Fruit fly (Drosophila melanogaster) whole organism, embryonic: ENCODE data around the gene Cyp4ac3.

Experiments
- Atf-2 ChIP-seq: fragments of 200-800 bp; sonication (Bioruptor generic); optimal IDR thresholded peaks from 2 replicates; lab custom pipeline; 2016; ENCODE audit warnings: missing biosample characterization, missing genetic modification characterization
- CG10462 ChIP-seq: fragments of 200-800 bp; sonication (Bioruptor generic); optimal IDR thresholded peaks from 2 replicates; lab custom pipeline; 2016; ENCODE audit warnings: missing biosample characterization, missing genetic modification characterization
- CG11093 ChIP-seq: fragments of 200-800 bp; sonication (Bioruptor generic); IDR thresholded peaks from 3 replicates; pipeline ENCODE4 v1.3.6; 2022; ENCODE audit warnings: missing biosample characterization, missing genetic modification characterization
- CG11456 ChIP-seq: fragments of 200-800 bp; sonication (Bioruptor generic); IDR thresholded peaks from 3 replicates; pipeline ENCODE4 v1.3.6; 2022; ENCODE audit warnings: missing biosample characterization, missing genetic modification characterization
- CG12155 ChIP-seq: fragments of 200-800 bp; sonication (Bioruptor generic); optimal IDR thresholded peaks from 3 replicates; lab custom pipeline; 2016; ENCODE audit warnings: missing biosample characterization, missing genetic modification characterization
- CG12744 ChIP-seq: fragments of 200-800 bp; sonication (Bioruptor generic); optimal IDR thresholded peaks from 2 replicates; lab custom pipeline; 2016; ENCODE audit warnings: missing biosample characterization, missing genetic modification characterization
- CG14014 ChIP-seq: fragments of 200-800 bp; sonication (Bioruptor generic); IDR thresholded peaks from 2 replicates; pipeline ENCODE4 v1.3.6; 2022; ENCODE audit warnings: missing biosample characterization, missing genetic modification characterization
- CG16813 ChIP-seq: fragments of 200-800 bp; sonication (Bioruptor generic); IDR thresholded peaks from 3 replicates; pipeline ENCODE4 v1.3.6; 2022; ENCODE audit warnings: missing biosample characterization, missing genetic modification characterization; ENCODE audit not compliant: partially characterized antibody
- CG17385 ChIP-seq: fragments of 200-800 bp; sonication (Bioruptor generic); optimal IDR thresholded peaks from 3 replicates; lab custom pipeline; 2018; ENCODE audit warnings: missing biosample characterization, mild to moderate bottlenecking, missing genetic modification characterization
- CG17612 ChIP-seq: fragments of 200-800 bp; sonication (Bioruptor generic); IDR thresholded peaks from 2 replicates; pipeline ENCODE4 v1.3.6; 2022; ENCODE audit warnings: missing biosample characterization, missing genetic modification characterization
- CG2129 ChIP-seq: fragments of 200-800 bp; sonication (Bioruptor generic); IDR thresholded peaks from 2 replicates; pipeline ENCODE4 v1.3.6; 2022; ENCODE audit warnings: missing biosample characterization, missing genetic modification characterization; ENCODE audit not compliant: partially characterized antibody
- CG33213 ChIP-seq: fragments of 200-800 bp; sonication (Bioruptor generic); optimal IDR thresholded peaks from 3 replicates; lab custom pipeline; 2016; ENCODE audit warnings: missing biosample characterization, missing genetic modification characterization
- CG4424 ChIP-seq: fragments of 200-800 bp; sonication (Bioruptor generic); optimal IDR thresholded peaks from 3 replicates; lab custom pipeline; 2016; ENCODE audit warnings: missing biosample characterization, missing genetic modification characterization
- CG4820 ChIP-seq: fragments of 200-800 bp; sonication (Bioruptor generic); optimal IDR thresholded peaks from 3 replicates; lab custom pipeline; 2016; ENCODE audit warnings: missing biosample characterization, missing genetic modification characterization
- CG6791 ChIP-seq: fragments of 200-800 bp; sonication (Bioruptor generic); IDR thresholded peaks from 3 replicates; pipeline ENCODE4 v1.3.6; 2022; ENCODE audit warnings: missing biosample characterization, missing genetic modification characterization; ENCODE audit not compliant: partially characterized antibody
- CG7786 ChIP-seq: fragments of 200-800 bp; sonication (Bioruptor generic); optimal IDR thresholded peaks from 2 replicates; lab custom pipeline; 2016; ENCODE audit warnings: missing biosample characterization, missing genetic modification characterization
- CG7839 ChIP-seq: fragments of 200-800 bp; sonication (Bioruptor generic); optimal IDR thresholded peaks from 3 replicates; lab custom pipeline; 2018; ENCODE audit warnings: missing biosample characterization, mild to moderate bottlenecking, missing genetic modification characterization, moderate library complexity
- CG8388 ChIP-seq: fragments of 200-800 bp; sonication (Bioruptor generic); optimal IDR thresholded peaks from 2 replicates; lab custom pipeline; 2019; ENCODE audit warnings: missing biosample characterization, mild to moderate bottlenecking, missing genetic modification characterization, moderate library complexity
- CG9932 ChIP-seq: fragments of 200-800 bp; sonication (Bioruptor generic); IDR thresholded peaks from 2 replicates; pipeline ENCODE4 v1.3.6; 2022; ENCODE audit warnings: missing biosample characterization, missing genetic modification characterization
- Dbx ChIP-seq: fragments of 200-800 bp; sonication (Bioruptor generic); IDR thresholded peaks from 3 replicates; pipeline ENCODE4 v1.3.6; 2022; ENCODE audit warnings: missing biosample characterization, missing genetic modification characterization
- Dref ChIP-seq: fragments of 200-800 bp; sonication (Bioruptor generic); IDR thresholded peaks from 2 replicates; pipeline ENCODE4 v1.3.6; 2022; ENCODE audit warnings: missing biosample characterization, missing genetic modification characterization
- Elba2 ChIP-seq: fragments of 200-800 bp; sonication (Bioruptor generic); optimal IDR thresholded peaks from 3 replicates; lab custom pipeline; 2016; ENCODE audit warnings: missing biosample characterization, missing genetic modification characterization
- Gsc ChIP-seq: fragments of 200-800 bp; sonication (Bioruptor generic); IDR thresholded peaks from 2 replicates; pipeline ENCODE4 v1.3.6; 2022; ENCODE audit warnings: missing biosample characterization, missing genetic modification characterization
- HmgZ ChIP-seq: fragments of 200-800 bp; sonication (Bioruptor generic); optimal IDR thresholded peaks from 2 replicates; lab custom pipeline; 2018; ENCODE audit warnings: missing biosample characterization, mild to moderate bottlenecking, missing genetic modification characterization
- Hmr ChIP-seq: fragments of 200-800 bp; sonication (Bioruptor generic); optimal IDR thresholded peaks from 3 replicates; lab custom pipeline; 2017; ENCODE audit warnings: mild to moderate bottlenecking, missing biosample characterization, missing genetic modification reagents, missing genetic modification characterization
- Med ChIP-seq: fragments of 200-800 bp; sonication (Bioruptor generic); peaks from one replicate; lab custom pipeline; 2016; ENCODE audit warnings: missing biosample characterization, missing genetic modification characterization, mild to moderate bottlenecking, inconsistent platforms, moderate library complexity
- Meics ChIP-seq: fragments of 200-800 bp; sonication (Bioruptor generic); optimal IDR thresholded peaks from 2 replicates; lab custom pipeline; 2017; ENCODE audit warnings: missing biosample characterization, mild to moderate bottlenecking, missing genetic modification characterization
- Mrtf ChIP-seq: fragments of 200-800 bp; sonication (Bioruptor generic); IDR thresholded peaks from 3 replicates; pipeline ENCODE4 v1.3.6; 2022; ENCODE audit warnings: missing biosample characterization, missing genetic modification characterization
- PHDP ChIP-seq: fragments of 200-800 bp; sonication (Bioruptor generic); optimal IDR thresholded peaks from 3 replicates; lab custom pipeline; 2018; ENCODE audit warnings: missing biosample characterization, mild to moderate bottlenecking, missing genetic modification characterization, moderate library complexity
- abd-A ChIP-seq: fragments of 200-800 bp; sonication (Bioruptor generic); optimal IDR thresholded peaks from 3 replicates; lab custom pipeline; 2019; ENCODE audit warnings: missing biosample characterization, mild to moderate bottlenecking, missing genetic modification characterization, moderate library complexity
- ash1 ChIP-seq: fragments of 200-800 bp; sonication (Bioruptor generic); optimal IDR thresholded peaks from 2 replicates; lab custom pipeline; 2018; ENCODE audit warnings: missing biosample characterization, mild to moderate bottlenecking, missing genetic modification characterization
- chn ChIP-seq: fragments of 200-800 bp; sonication (Bioruptor generic); optimal IDR thresholded peaks from 2 replicates; lab custom pipeline; 2016; ENCODE audit warnings: missing biosample characterization, missing genetic modification characterization
- ci ChIP-seq: fragments of 200-800 bp; sonication (Bioruptor generic); IDR thresholded peaks from 3 replicates; pipeline ENCODE4 v1.3.6; 2022; ENCODE audit warnings: missing biosample characterization, missing genetic modification characterization
- fd102C ChIP-seq: fragments of 200-800 bp; sonication (Bioruptor generic); optimal IDR thresholded peaks from 2 replicates; lab custom pipeline; 2018; ENCODE audit warnings: missing biosample characterization, mild to moderate bottlenecking, missing genetic modification characterization, moderate library complexity
- fd3F ChIP-seq: fragments of 200-800 bp; sonication (Bioruptor generic); optimal IDR thresholded peaks from 2 replicates; lab custom pipeline; 2018; ENCODE audit warnings: missing biosample characterization, mild to moderate bottlenecking, missing genetic modification characterization, moderate library complexity
- gem ChIP-seq: fragments of 200-800 bp; sonication (Bioruptor generic); optimal IDR thresholded peaks from 2 replicates; lab custom pipeline; 2019; ENCODE audit warnings: missing biosample characterization, mild to moderate bottlenecking, missing genetic modification characterization, moderate library complexity
- ind ChIP-seq: fragments of 200-800 bp; sonication (Bioruptor generic); optimal IDR thresholded peaks from 3 replicates; lab custom pipeline; 2016; ENCODE audit warnings: missing biosample characterization, missing genetic modification characterization
- inv ChIP-seq: fragments of 200-800 bp; sonication (Bioruptor generic); IDR thresholded peaks from 2 replicates; pipeline ENCODE4 v1.3.6; 2022; ENCODE audit warnings: missing biosample characterization, missing genetic modification characterization; ENCODE audit not compliant: partially characterized antibody
- lilli ChIP-seq: fragments of 200-800 bp; sonication (Bioruptor generic); optimal IDR thresholded peaks from 3 replicates; lab custom pipeline; 2016; ENCODE audit warnings: missing biosample characterization, missing genetic modification characterization
- mam ChIP-seq: fragments of 200-800 bp; sonication (Bioruptor generic); optimal IDR thresholded peaks from 3 replicates; lab custom pipeline; 2016; ENCODE audit warnings: missing biosample characterization, missing genetic modification characterization
- mld ChIP-seq: fragments of 200-800 bp; sonication (Bioruptor generic); IDR thresholded peaks from 3 replicates; pipeline ENCODE4 v1.3.6; 2022; ENCODE audit warnings: missing biosample characterization, missing genetic modification characterization; ENCODE audit not compliant: partially characterized antibody
- org-1 ChIP-seq: fragments of 200-800 bp; sonication (Bioruptor generic); optimal IDR thresholded peaks from 2 replicates; lab custom pipeline; 2017; ENCODE audit warnings: missing biosample characterization, missing genetic modification characterization
- prd ChIP-seq, 3 experiments: fragments of >200 bp in 2 of 3; fragments of 200-800 bp in 1 of 3; sonication (Bioruptor generic) in 1 of 3; optimal IDR thresholded peaks in 2 of 3; IDR thresholded peaks in 1 of 3; 2 replicates in 2 of 3; 3 replicates in 1 of 3; pipeline versions ENCODE4 v1.3.6 to Lab custom; 2017 to 2022; ENCODE audit warnings: missing biosample characterization in 1 of 3, missing genetic modification characterization in 1 of 3
- pzg ChIP-seq: fragments of 200-800 bp; sonication (Bioruptor generic); optimal IDR thresholded peaks from 3 replicates; lab custom pipeline; 2018; ENCODE audit warnings: missing biosample characterization, mild to moderate bottlenecking, missing genetic modification characterization, moderate library complexity
- ro ChIP-seq: fragments of 200-800 bp; sonication (Bioruptor generic); IDR thresholded peaks from 2 replicates; pipeline ENCODE4 v1.3.6; 2022; ENCODE audit warnings: missing biosample characterization, missing genetic modification characterization
- row ChIP-seq: fragments of 200-800 bp; sonication (Bioruptor generic); IDR thresholded peaks from 3 replicates; pipeline ENCODE4 v1.3.6; 2022; ENCODE audit warnings: missing biosample characterization, missing genetic modification characterization
- sd ChIP-seq: fragments of 200-800 bp; sonication (Bioruptor generic); optimal IDR thresholded peaks from 3 replicates; lab custom pipeline; 2018; ENCODE audit warnings: missing biosample characterization, mild to moderate bottlenecking, missing genetic modification characterization, moderate library complexity
- slbo ChIP-seq: fragments of 200-800 bp; sonication (Bioruptor generic); IDR thresholded peaks from 2 replicates; pipeline ENCODE4 v1.3.6; 2022; ENCODE audit warnings: missing biosample characterization, missing genetic modification characterization
- tio ChIP-seq: fragments of 200-800 bp; sonication (Bioruptor generic); optimal IDR thresholded peaks from 2 replicates; lab custom pipeline; 2017; ENCODE audit warnings: missing biosample characterization, missing genetic modification characterization, inconsistent platforms
- yki ChIP-seq: fragments of >200 bp; optimal IDR thresholded peaks from 3 replicates; lab custom pipeline; 2018

Cyp4ac3 gene

dm6 chr2L:5224724-5225319, 43.5 kb upstream of the Cyp4ac3 start (continued):
- no peak for TF ChIP-seq chn
- TF ChIP-seq Elba2 = no peak
- TF ChIP-seq lilli (GFP tag; lab: Kevin White, UChicago) = peak; percentile 23
- no peak for TF ChIP-seq CG10462
- no peak for TF ChIP-seq CG6791 (GFP tag; lab: Robert Waterston, UW)
- no peak for TF ChIP-seq CG16813 (GFP tag; lab: Robert Waterston, UW)
- TF ChIP-seq row (GFP tag; lab: Robert Waterston, UW) = peak; percentile 57; the same call in 2 of the 3 replicates
- TF ChIP-seq CG4820 = no peak
- peak; percentile 5 for TF ChIP-seq Hmr
- TF ChIP-seq Mrtf (GFP tag; lab: Robert Waterston, UW) = 0 out of 3 replicates have a peak, but pooled peaks have one; percentile 37
- TF ChIP-seq ind (GFP tag; lab: Kevin White, UChicago) = no peak
- TF ChIP-seq slbo (GFP tag; lab: Robert Waterston, UW) = peak; percentile 53
- TF ChIP-seq fd102C (GFP tag; lab: Kevin White, UChicago) = no peak
- peak; percentile 4 for TF ChIP-seq fd3F
- no peak for TF ChIP-seq CG2129 (GFP tag; lab: Robert Waterston, UW)
- 0 out of 2 replicates have a peak, but pooled peaks have one; percentile 13 for TF ChIP-seq inv
- no peak for TF ChIP-seq CG17385 (GFP tag; lab: Kevin White, UChicago)
- TF ChIP-seq sd (tag; lab: Kevin White, UChicago) = peak; percentile 43
- no peak for TF ChIP-seq Gsc (GFP tag; lab: Robert Waterston, UW)
- no peak for TF ChIP-seq CG17612 (GFP tag; lab: Robert Waterston, UW)
- TF ChIP-seq CG33213 = no peak
- TF ChIP-seq Dref (GFP tag; lab: Robert Waterston, UW) = no peak
- peak; percentile 3 for TF ChIP-seq abd-A (tag; lab: Kevin White, UChicago)
- TF ChIP-seq HmgZ = peak; percentile 13
- TF ChIP-seq CG11093 (GFP tag; lab: Robert Waterston, UW) = no peak
- no peak for TF ChIP-seq mam
- no peak for TF ChIP-seq tio (GFP tag; lab: Kevin White, UChicago)
- no peak for TF ChIP-seq org-1 (GFP tag; lab: Kevin White, UChicago)
- no peak for TF ChIP-seq ro (GFP tag; lab: Robert Waterston, UW)
- no peak for TF ChIP-seq pzg
- 0 out of 2 replicates have a peak, but pooled peaks have one; percentile 24 for TF ChIP-seq CG14014 (GFP tag; lab: Robert Waterston, UW)
- TF ChIP-seq CG4424 (GFP tag; lab: Kevin White, UChicago) = no peak
- no peak for TF ChIP-seq mld (GFP tag; lab: Robert Waterston, UW)
- TF ChIP-seq CG11456 (GFP tag; lab: Robert Waterston, UW) = no peak
- no peak for TF ChIP-seq PHDP (tag; lab: Kevin White, UChicago)
- peak; percentile 11 for TF ChIP-seq CG7839 (tag; lab: Kevin White, UChicago)
- TF ChIP-seq prd (optimal IDR thresholded peaks at IDR 0.05; lab: Kevin White, UChicago) = no peak
- 0 out of 3 replicates have a peak, but pooled peaks have one; percentile 35 for TF ChIP-seq prd (GFP tag; IDR thresholded peaks at IDR 0.05; lab: Robert Waterston, UW)
- peak; percentile 34 for TF ChIP-seq Meics (GFP tag; lab: Kevin White, UChicago)
- peak; percentile 2 for TF ChIP-seq CG7786 (GFP tag; lab: Kevin White, UChicago)
- TF ChIP-seq ash1 (GFP tag; lab: Kevin White, UChicago) = no peak
- TF ChIP-seq CG12155 (GFP tag; lab: Kevin White, UChicago) = no peak
- TF ChIP-seq Dbx (GFP tag; lab: Robert Waterston, UW) = no peak
- 0 out of 3 replicates have a peak, but pooled peaks have one; percentile 44 for TF ChIP-seq ci (GFP tag; lab: Robert Waterston, UW)
- TF ChIP-seq CG8388 (GFP tag; lab: Kevin White, UChicago) = peak; percentile 78
- TF ChIP-seq Med (GFP tag; lab: Kevin White, UChicago) = peak; percentile 75
- no peak for TF ChIP-seq CG12744 (GFP tag; lab: Kevin White, UChicago)
- TF ChIP-seq yki (lab: Kevin White, UChicago) = no peak
- TF ChIP-seq Atf-2 = no peak
- TF ChIP-seq CG9932 (GFP tag; lab: Robert Waterston, UW) = peak; percentile 56
- TF ChIP-seq gem = no peak
